Fruit fly (Drosophila melanogaster) whole organism, prepupa: ENCODE results near the gene Fbp1.

Experiments
- CG11902 ChIP-seq: fragments of 200-800 bp; sonication (Bioruptor generic); optimal IDR thresholded peaks from 3 replicates; lab custom pipeline; 2016; ENCODE audit warnings: missing biosample characterization, missing genetic modification characterization
- CG31627 ChIP-seq: fragments of 200-800 bp; sonication (Bioruptor generic); optimal IDR thresholded peaks from 3 replicates; lab custom pipeline; 2016; ENCODE audit warnings: missing biosample characterization, missing genetic modification characterization
- CG34406 ChIP-seq: fragments of 200-800 bp; sonication (Bioruptor generic); optimal IDR thresholded peaks from 3 replicates; lab custom pipeline; 2016; ENCODE audit warnings: missing biosample characterization, missing genetic modification characterization
- CG6163 ChIP-seq: fragments of 200-800 bp; sonication (Bioruptor generic); IDR thresholded peaks from 3 replicates; pipeline ENCODE4 v1.3.6; 2022; ENCODE audit warnings: missing biosample characterization, missing genetic modification characterization
- CG6854 ChIP-seq: fragments of 200-800 bp; sonication (Bioruptor generic); optimal IDR thresholded peaks from 2 replicates; lab custom pipeline; 2017; ENCODE audit warnings: missing biosample characterization, mild to moderate bottlenecking, missing genetic modification characterization
- Met ChIP-seq: fragments of 200-800 bp; sonication (Bioruptor generic); optimal IDR thresholded peaks from 3 replicates; lab custom pipeline; 2016; ENCODE audit warnings: missing biosample characterization, missing genetic modification characterization
- esn ChIP-seq: fragments of 200-800 bp; sonication (Bioruptor generic); optimal IDR thresholded peaks from 2 replicates; lab custom pipeline; 2016; ENCODE audit warnings: missing biosample characterization, mild to moderate bottlenecking, missing genetic modification characterization, moderate library complexity
- fd85E ChIP-seq: fragments of 200-800 bp; sonication (Bioruptor generic); optimal IDR thresholded peaks from 3 replicates; lab custom pipeline; 2016; ENCODE audit warnings: missing biosample characterization, missing genetic modification characterization
- pdm3 ChIP-seq: fragments of 200-800 bp; sonication (Bioruptor generic); optimal IDR thresholded peaks from 3 replicates; lab custom pipeline; 2016; ENCODE audit warnings: missing biosample characterization, missing genetic modification characterization
- salr ChIP-seq, 2 experiments: fragments of 200-800 bp; sonication (Bioruptor generic); optimal IDR thresholded peaks; 3 replicates each; lab custom pipeline; 2016 to 2018; ENCODE audit warnings: missing biosample characterization in 2 of 2, missing genetic modification characterization in 2 of 2, mild to moderate bottlenecking in 1 of 2

DNA sequence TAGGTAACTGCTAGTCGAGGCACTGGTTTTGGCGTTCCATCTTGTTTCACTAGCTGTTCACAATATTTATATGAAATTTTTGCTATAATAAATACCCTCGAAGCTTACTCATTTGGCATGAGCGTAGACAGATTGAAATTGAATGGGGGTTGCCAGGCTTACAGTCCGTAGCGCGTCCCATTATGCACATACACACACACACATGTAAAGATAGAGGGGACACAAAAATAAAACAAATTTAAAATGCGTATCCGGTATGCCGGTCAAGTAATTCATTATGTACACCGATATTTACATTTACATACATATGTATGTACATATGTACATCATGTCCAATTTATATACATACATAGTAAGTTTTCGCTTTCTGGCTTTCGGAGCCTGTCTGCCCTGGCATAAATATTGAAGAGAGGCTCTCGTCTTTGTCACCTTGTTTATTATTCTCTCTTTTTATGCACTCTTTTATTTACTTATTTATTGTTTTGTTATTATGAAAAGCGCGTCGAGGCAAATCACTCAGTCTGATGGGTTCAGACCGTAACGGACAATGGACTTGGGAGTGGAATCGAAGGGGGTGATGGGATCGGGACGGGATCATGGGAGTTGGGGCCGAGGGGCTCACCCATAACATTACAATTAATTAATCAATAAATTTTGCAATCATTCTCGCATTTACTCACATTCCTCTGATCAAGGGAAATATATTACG lies 38.4 kb downstream of the Fbp1 start:
- TF ChIP-seq CG6854 (GFP tag; lab: Kevin White, UChicago) (peak; percentile 49), fd85E (GFP tag; lab: Kevin White, UChicago) (no peak), pdm3 (peak; percentile 52), Met (GFP tag; lab: Kevin White, UChicago) (peak; percentile 54), CG31627 (GFP tag; lab: Kevin White, UChicago) (peak; percentile 39), salr (GFP tag; optimal IDR thresholded peaks at IDR 0.05; lab: Kevin White, UChicago) (no peak), CG6163 (GFP tag; lab: Robert Waterston, UW) (peak; percentile 36; the same call in 2 of the 3 replicates), CG11902 (no peak), CG34406 (GFP tag; lab: Kevin White, UChicago) (peak; percentile 35), esn (GFP tag; lab: Kevin White, UChicago) (peak; percentile 53)
